Fruit fly (Drosophila melanogaster) whole organism, pupa: ENCODE data around the gene CycA.

ENCODE experiments used
- CG12605 ChIP-seq: fragments of 200-800 bp; sonication (Bioruptor generic); IDR thresholded peaks from 2 replicates; pipeline ENCODE4 v1.3.6; 2022; ENCODE audit warnings: missing biosample characterization, missing genetic modification characterization
- CG17806 ChIP-seq: fragments of 200-800 bp; sonication (Bioruptor generic); optimal IDR thresholded peaks from 2 replicates; lab custom pipeline; 2018; ENCODE audit warnings: missing biosample characterization, mild to moderate bottlenecking, missing genetic modification characterization, moderate library complexity
- Ets98B ChIP-seq: fragments of 200-800 bp; sonication (Bioruptor generic); IDR thresholded peaks from 2 replicates; pipeline ENCODE4 v1.3.6; 2022; ENCODE audit warnings: missing biosample characterization, missing genetic modification characterization
- gl ChIP-seq: fragments of 200-800 bp; sonication (Bioruptor generic); optimal IDR thresholded peaks from 2 replicates; lab custom pipeline; 2018; ENCODE audit warnings: missing biosample characterization, mild to moderate bottlenecking, missing genetic modification characterization
- rn ChIP-seq: fragments of 200-800 bp; sonication (Bioruptor generic); IDR thresholded peaks from 2 replicates; pipeline ENCODE4 v1.3.6; 2022; ENCODE audit warnings: missing biosample characterization, missing genetic modification characterization

DNA sequence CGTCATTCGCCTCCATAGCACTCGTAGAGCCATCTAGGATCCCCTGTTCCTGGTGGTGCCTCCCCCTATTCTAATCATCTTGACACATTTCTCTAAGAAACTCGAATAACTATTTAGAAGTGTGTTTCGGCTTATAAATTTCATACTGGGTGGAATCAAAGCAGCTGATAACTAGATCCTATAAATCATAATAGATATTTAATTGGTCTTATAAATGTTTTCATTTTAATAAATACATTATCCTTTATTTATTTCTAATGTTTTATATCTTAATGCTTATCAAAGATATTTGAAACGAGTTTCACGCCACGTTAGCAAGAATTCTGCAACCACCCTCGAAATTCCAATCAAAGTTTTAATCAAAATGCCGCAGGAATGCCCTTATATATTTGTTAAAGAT is 37.8 kb upstream of the CycA start, which contains the start of gene CG5906:
- TF ChIP-seq gl (tag; lab: Kevin White, UChicago) (no peak), rn (no peak), Ets98B (no peak), CG12605 (no peak), CG17806 (tag; lab: Kevin White, UChicago) (no peak)
